Worm (Caenorhabditis elegans): ENCODE measurements around the gene C34E10.10.

The C34E10.10 gene

ce11 chrIII:5179166-5179565 lies 48.5 kb downstream of the C34E10.10 start (continued):
- TF ChIP-seq bed-1 (GFP tag; IDR thresholded peaks at IDR 0.05) (no peak), zim-3 (tag; optimal IDR thresholded peaks at IDR 0.05) (no peak), dox-1 (GFP tag; IDR thresholded peaks at IDR 0.05) (no peak)
